Worm (Caenorhabditis elegans) whole organism, late embryonic: ENCODE results near the gene C09G9.1.
A peak's percentile ranks its signal among the peaks of the same experiment; 100 is the strongest.

Experiments used
- ama-1 ChIP-seq: fragments of 150-350 bp; optimal IDR thresholded peaks from 2 replicates; lab custom pipeline; 2014
- ceh-19 ChIP-seq: fragments of 200-800 bp; sonication (Bioruptor generic); optimal IDR thresholded peaks from 2 replicates; lab custom pipeline; 2018; ENCODE audit warnings: mild to moderate bottlenecking, missing genetic modification characterization, missing compliant biosample characterization
- ceh-45 ChIP-seq: fragments of 200-800 bp; sonication (Bioruptor generic); IDR thresholded peaks from 2 replicates; pipeline ENCODE4 v1.3.6; 2022; ENCODE audit warnings: missing genetic modification reagents, missing genetic modification characterization, missing compliant biosample characterization
- elt-2 ChIP-seq: sonication (generic microtip); optimal IDR thresholded peaks from 2 replicates; lab custom pipeline; 2016; ENCODE audit warnings: missing genetic modification reagents, missing genetic modification characterization, missing compliant biosample characterization
- nhr-11 ChIP-seq: fragments of 150-350 bp; optimal IDR thresholded peaks from 2 replicates; lab custom pipeline; 2014; ENCODE audit warnings: missing biosample characterization, missing genetic modification characterization
- pha-4 ChIP-seq: fragments of 150-350 bp; optimal IDR thresholded peaks from 2 replicates; lab custom pipeline; 2018; ENCODE audit warnings: missing biosample characterization, missing genetic modification reagents, missing genetic modification characterization

DNA sequence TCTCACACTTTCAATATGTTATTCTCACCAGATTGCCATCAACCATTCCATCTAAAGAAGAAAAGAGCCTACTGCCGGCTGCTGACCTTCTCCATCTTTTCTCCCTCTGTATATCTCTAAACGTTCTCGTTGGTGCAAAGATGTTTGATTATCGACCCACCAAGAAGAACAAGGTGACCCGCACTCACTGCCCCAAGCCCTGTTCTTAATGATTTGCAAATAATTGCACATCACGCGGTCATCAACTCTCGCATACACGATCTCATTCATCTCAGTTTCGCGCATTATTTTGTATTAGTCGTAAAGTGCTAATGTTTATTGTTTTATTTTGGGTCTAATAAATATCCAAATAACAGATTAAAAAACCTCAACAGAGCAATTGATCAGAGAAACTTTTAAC is 45.8 kb downstream of the C09G9.1 start:
- TF ChIP-seq nhr-11 (tag; lab: Kevin White, UChicago): no peak
- TF ChIP-seq ceh-45: no peak
- no peak for TF ChIP-seq pha-4
- TF ChIP-seq elt-2 (tag; lab: Kevin White, UChicago): peak; percentile 24
- no peak for TF ChIP-seq ceh-19 (GFP tag; lab: Kevin White, UChicago)
- TF ChIP-seq ama-1 (lab: Kevin White, UChicago): no peak
